Worm (Caenorhabditis elegans) whole organism, mixed stage, embryonic: ENCODE results near the gene lsy-12.

Source experiments
- M03D4.4 ChIP-seq: sonication (generic microtip); optimal IDR thresholded peaks from 2 replicates; lab custom pipeline; 2017; ENCODE audit warnings: mild to moderate bottlenecking, missing genetic modification characterization, missing compliant biosample characterization
- bed-3 ChIP-seq: fragments of 200-800 bp; sonication (Bioruptor generic); optimal IDR thresholded peaks from 3 replicates; lab custom pipeline; 2018; ENCODE audit warnings: mild to moderate bottlenecking, missing genetic modification characterization, moderate library complexity, missing compliant biosample characterization
- blmp-1 ChIP-seq: fragments of 150-350 bp; optimal IDR thresholded peaks from 2 replicates; lab custom pipeline; 2014; ENCODE audit warnings: missing biosample characterization, missing genetic modification characterization
- ces-1 ChIP-seq: fragments of 150-350 bp; optimal IDR thresholded peaks from 2 replicates; lab custom pipeline; 2014; ENCODE audit warnings: missing biosample characterization, missing genetic modification reagents, missing genetic modification characterization
- cnd-1 ChIP-seq: fragments of 200-800 bp; sonication (Bioruptor generic); optimal IDR thresholded peaks from 2 replicates; lab custom pipeline; 2018; ENCODE audit warnings: mild to moderate bottlenecking, missing genetic modification characterization, missing compliant biosample characterization
- drap-1 ChIP-seq: fragments of 200-800 bp; sonication (Bioruptor generic); optimal IDR thresholded peaks from 3 replicates; lab custom pipeline; 2018; ENCODE audit warnings: mild to moderate bottlenecking, missing genetic modification characterization, missing compliant biosample characterization
- elt-3 ChIP-seq: fragments of 150-350 bp; optimal IDR thresholded peaks from 2 replicates; lab custom pipeline; 2014; ENCODE audit warnings: missing biosample characterization, missing genetic modification characterization
- flh-1 ChIP-seq: fragments of 200-800 bp; sonication (Bioruptor generic); optimal IDR thresholded peaks from 2 replicates; lab custom pipeline; 2018; ENCODE audit warnings: mild to moderate bottlenecking, missing genetic modification characterization, moderate library complexity, missing compliant biosample characterization
- hlh-1 ChIP-seq: fragments of 150-350 bp; optimal IDR thresholded peaks from 2 replicates; lab custom pipeline; 2014; ENCODE audit warnings: missing biosample characterization, missing genetic modification reagents, missing genetic modification characterization
- lin-13 ChIP-seq: fragments of 150-350 bp; optimal IDR thresholded peaks from 2 replicates; lab custom pipeline; 2014; ENCODE audit warnings: missing biosample characterization, missing genetic modification characterization
- lin-32 ChIP-seq: fragments of 200-800 bp; sonication (Bioruptor generic); optimal IDR thresholded peaks from 2 replicates; lab custom pipeline; 2018; ENCODE audit warnings: mild to moderate bottlenecking, missing genetic modification characterization, missing compliant biosample characterization
- lsy-2 ChIP-seq: fragments of 150-350 bp; optimal IDR thresholded peaks from 2 replicates; lab custom pipeline; 2014; ENCODE audit warnings: missing biosample characterization, missing genetic modification characterization
- nhr-2 ChIP-seq: fragments of 150-350 bp; optimal IDR thresholded peaks from 2 replicates; lab custom pipeline; 2014; ENCODE audit warnings: missing biosample characterization, missing genetic modification characterization
- nhr-237 ChIP-seq: fragments of 150-350 bp; optimal IDR thresholded peaks from 2 replicates; lab custom pipeline; 2014; ENCODE audit warnings: missing biosample characterization, missing genetic modification characterization
- sem-2 ChIP-seq: fragments of 200-800 bp; sonication (Bioruptor generic); optimal IDR thresholded peaks from 2 replicates; lab custom pipeline; 2018; ENCODE audit warnings: mild to moderate bottlenecking, missing genetic modification characterization, missing compliant biosample characterization
- snpc-4 ChIP-seq: fragments of 150-350 bp; optimal IDR thresholded peaks from 2 replicates; lab custom pipeline; 2014; ENCODE audit warnings: missing biosample characterization, missing genetic modification characterization
- tbx-8 ChIP-seq: fragments of 200-800 bp; sonication (Bioruptor generic); optimal IDR thresholded peaks from 2 replicates; lab custom pipeline; 2018; ENCODE audit warnings: mild to moderate bottlenecking, missing genetic modification characterization, moderate library complexity, missing compliant biosample characterization
- unc-39 ChIP-seq: fragments of 150-350 bp; optimal IDR thresholded peaks from 2 replicates; lab custom pipeline; 2014; ENCODE audit warnings: missing biosample characterization, missing genetic modification characterization
- zip-8 ChIP-seq: fragments of 150-350 bp; optimal IDR thresholded peaks from 2 replicates; lab custom pipeline; 2014; ENCODE audit warnings: missing biosample characterization, missing genetic modification characterization

The lsy-12 gene

ce11 chrV:9798212-9798611, 61.6 kb downstream of the lsy-12 start:
- TF ChIP-seq sem-2 (GFP tag; lab: Kevin White, UChicago) (no peak), zip-8 (no peak), unc-39 (tag; lab: Kevin White, UChicago) (no peak), ces-1 (no peak), hlh-1 (tag; lab: Kevin White, UChicago) (no peak), bed-3 (no peak), lin-13 (tag; lab: Kevin White, UChicago) (no peak), blmp-1 (tag; lab: Kevin White, UChicago) (no peak)

- TF ChIP-seq M03D4.4 (no peak), bed-3 (no peak), flh-1 (GFP tag; lab: Kevin White, UChicago) (no peak), lin-32 (GFP tag; lab: Kevin White, UChicago) (no peak), elt-3 (tag; lab: Kevin White, UChicago) (no peak), hlh-1 (tag; lab: Kevin White, UChicago) (no peak), nhr-2 (tag; lab: Kevin White, UChicago) (no peak), sem-2 (GFP tag; lab: Kevin White, UChicago) (no peak), zip-8 (no peak), snpc-4 (tag; lab: Kevin White, UChicago) (no peak), nhr-237 (tag; lab: Kevin White, UChicago) (no peak), ces-1 (no peak), drap-1 (GFP tag; lab: Kevin White, UChicago) (no peak), tbx-8 (GFP tag; lab: Kevin White, UChicago) (no peak), lsy-2 (tag; lab: Kevin White, UChicago) (no peak), cnd-1 (tag; lab: Kevin White, UChicago) (no peak), unc-39 (tag; lab: Kevin White, UChicago) (no peak)
These were observed 63.2 kb downstream of the lsy-12 start, which contains the start of gene F46B6.9 for ce11 chrV:9796562-9796961. F46B6.9 (plus strand) TSS chrV:9796862.
